Worm (Caenorhabditis elegans): Measurements from ENCODE around the gene mlc-2.
A peak's percentile ranks its signal among the peaks of the same experiment; 100 is the strongest.

The mlc-2 gene

ce11 chrX:17502246-17502645 lies 45.9 kb upstream of the mlc-2 start (continued):
- TF ChIP-seq nhr-25 (tag; optimal IDR thresholded peaks at IDR 0.05; ENCODE audit: borderline replicate concordance, insufficient read depth) = no peak
- TF ChIP-seq ceh-44 (GFP tag; IDR thresholded peaks at IDR 0.05) = no peak
- TF ChIP-seq lir-3 (tag; optimal IDR thresholded peaks at IDR 0.05) = no peak
- TF ChIP-seq nhr-77 (tag; optimal IDR thresholded peaks at IDR 0.05) = peak; percentile 25
- no peak for TF ChIP-seq mxl-3 (GFP tag; optimal IDR thresholded peaks at IDR 0.05)
- TF ChIP-seq nhr-48 (tag; optimal IDR thresholded peaks at IDR 0.05) = no peak
- TF ChIP-seq dve-1 (tag; optimal IDR thresholded peaks at IDR 0.05; ENCODE audit: insufficient read depth) = peak; percentile 74
- no peak for TF ChIP-seq ceh-82 (tag; optimal IDR thresholded peaks at IDR 0.05)
- TF ChIP-seq nhr-41 (GFP tag; IDR thresholded peaks at IDR 0.05) = no peak
- TF ChIP-seq ceh-28 (tag; optimal IDR thresholded peaks at IDR 0.05) = no peak
- TF ChIP-seq mxl-2 (GFP tag; conservative IDR thresholded peaks at IDR 0.05) = no peak
- no peak for TF ChIP-seq madf-9 (GFP tag; conservative IDR thresholded peaks at IDR 0.05)
- no peak for TF ChIP-seq hif-1 (tag; optimal IDR thresholded peaks at IDR 0.05)
- TF ChIP-seq lin-15B (tag; optimal IDR thresholded peaks at IDR 0.05) = no peak
- peak; percentile 5 for TF ChIP-seq T20F7.1 (GFP tag; optimal IDR thresholded peaks at IDR 0.05)
- no peak for TF ChIP-seq lin-38 (GFP tag; IDR thresholded peaks at IDR 0.05)
- no peak for TF ChIP-seq egl-27 (tag; optimal IDR thresholded peaks at IDR 0.05)
- TF ChIP-seq lin-39 (tag; optimal IDR thresholded peaks at IDR 0.05) = no peak
- no peak for TF ChIP-seq nhr-111 (GFP tag; optimal IDR thresholded peaks at IDR 0.05)
- peak; percentile 46 for TF ChIP-seq nhr-28 (tag; optimal IDR thresholded peaks at IDR 0.05)

- TF ChIP-seq mes-2 (tag; optimal IDR thresholded peaks at IDR 0.05; ENCODE audit: poor library complexity, severe bottlenecking) (no peak), snpc-4 (tag; optimal IDR thresholded peaks at IDR 0.05) (no peak), duxl-1 (tag; optimal IDR thresholded peaks at IDR 0.05; ENCODE audit: poor library complexity) (no peak)
These were observed 30.3 kb upstream of the mlc-2 start, which contains the start of gene npr-24 for ce11 chrX:17486735-17487134. Gene npr-24 (minus strand): TSS chrX:17486835.

ce11 chrX:17481892-17482515 lies 25.6 kb upstream of the mlc-2 start:
- peak; percentile 48; the same call in 1 of the 2 replicates for TF ChIP-seq T26A8.4 (GFP tag; IDR thresholded peaks at IDR 0.05)
- TF ChIP-seq zfp-3 (GFP tag; conservative IDR thresholded peaks at IDR 0.05) = no peak
- no peak for TF ChIP-seq D1046.2 (GFP tag; IDR thresholded peaks at IDR 0.05)
- no peak for TF ChIP-seq ceh-20 (GFP tag; IDR thresholded peaks at IDR 0.05)
- 0 out of 2 replicates have a peak, but pooled peaks have one; percentile 24 for TF ChIP-seq ctbp-1 (GFP tag; IDR thresholded peaks at IDR 0.05)
- TF ChIP-seq cey-2 (tag; optimal IDR thresholded peaks at IDR 0.05; ENCODE audit: borderline replicate concordance, insufficient read depth) = no peak
- TF ChIP-seq Y48G9A.11 (GFP tag; IDR thresholded peaks at IDR 0.05) = no peak
- TF ChIP-seq zip-11 (GFP tag; IDR thresholded peaks at IDR 0.05) = no peak
- TF ChIP-seq fkh-10 (GFP tag; optimal IDR thresholded peaks at IDR 0.05) = no peak
- no peak for TF ChIP-seq nhr-25 (tag; optimal IDR thresholded peaks at IDR 0.05; ENCODE audit: borderline replicate concordance, insufficient read depth)
- TF ChIP-seq pha-4 (GFP tag; IDR thresholded peaks at IDR 0.05) = no peak
- TF ChIP-seq pha-4 (tag; optimal IDR thresholded peaks at IDR 0.05) = no peak
- TF ChIP-seq fos-1 (tag; optimal IDR thresholded peaks at IDR 0.05) = no peak
- no peak for TF ChIP-seq spr-3 (GFP tag; optimal IDR thresholded peaks at IDR 0.05)
- no peak for TF ChIP-seq lin-15B (tag; optimal IDR thresholded peaks at IDR 0.05)
- TF ChIP-seq hif-1 (tag; optimal IDR thresholded peaks at IDR 0.05) = no peak
- no peak for TF ChIP-seq duxl-1 (tag; optimal IDR thresholded peaks at IDR 0.05; ENCODE audit: poor library complexity)
- no peak for TF ChIP-seq zip-2 (tag; optimal IDR thresholded peaks at IDR 0.05)
- no peak for TF ChIP-seq nhr-48 (tag; optimal IDR thresholded peaks at IDR 0.05)
- peak; percentile 52 for TF ChIP-seq mep-1 (tag; optimal IDR thresholded peaks at IDR 0.05)
- no peak for TF ChIP-seq ZK337.2 (GFP tag; IDR thresholded peaks at IDR 0.05)
- no peak for TF ChIP-seq madf-9 (GFP tag; conservative IDR thresholded peaks at IDR 0.05)
- no peak for TF ChIP-seq Y105C5A.15 (GFP tag; IDR thresholded peaks at IDR 0.05)
- TF ChIP-seq daf-8 (GFP tag; IDR thresholded peaks at IDR 0.05) = no peak
- TF ChIP-seq ceh-62 (tag; optimal IDR thresholded peaks at IDR 0.05) = no peak
- TF ChIP-seq jun-1 (tag; optimal IDR thresholded peaks at IDR 0.05) = no peak
- peak; percentile 5 for TF ChIP-seq nhr-102 (tag; optimal IDR thresholded peaks at IDR 0.05)
- peak; percentile 12 for TF ChIP-seq aha-1 (tag)
- TF ChIP-seq saeg-2 (GFP tag; IDR thresholded peaks at IDR 0.05) = no peak
- TF ChIP-seq ceh-82 (tag; optimal IDR thresholded peaks at IDR 0.05) = no peak
- TF ChIP-seq tag-97 (GFP tag; IDR thresholded peaks at IDR 0.05) = no peak
